Worm (Caenorhabditis elegans) whole organism, early embryonic: ENCODE measurements around the gene F22H10.2.

Experiments used
- B0310.2 ChIP-seq: sonication (generic microtip); optimal IDR thresholded peaks from 2 replicates; lab custom pipeline; 2016; ENCODE audit warnings: mild to moderate bottlenecking, missing genetic modification characterization, missing compliant biosample characterization
- aly-1 ChIP-seq: sonication (generic microtip); optimal IDR thresholded peaks from 2 replicates; lab custom pipeline; 2016; ENCODE audit warnings: missing genetic modification characterization, missing compliant biosample characterization
- ama-1 ChIP-seq: fragments of 150-350 bp; optimal IDR thresholded peaks from 2 replicates; lab custom pipeline; 2014
- ceh-13 ChIP-seq: fragments of 200-800 bp; sonication (Bioruptor generic); optimal IDR thresholded peaks from 2 replicates; lab custom pipeline; 2018; ENCODE audit warnings: mild to moderate bottlenecking, missing genetic modification characterization, missing compliant biosample characterization
- ceh-36 ChIP-seq: sonication (generic microtip); optimal IDR thresholded peaks from 2 replicates; lab custom pipeline; 2016; ENCODE audit warnings: missing genetic modification characterization, inconsistent platforms, missing compliant biosample characterization
- ets-7 ChIP-seq: sonication (generic microtip); optimal IDR thresholded peaks from 2 replicates; lab custom pipeline; 2016; ENCODE audit warnings: missing genotype, missing genetic modification characterization, missing compliant biosample characterization
- flt-1 ChIP-seq: fragments of 200-800 bp; sonication (Bioruptor generic); IDR thresholded peaks from 2 replicates; pipeline ENCODE4 v1.3.6; 2022; ENCODE audit warnings: missing genetic modification characterization, missing compliant biosample characterization
- hmbx-1 ChIP-seq: sonication (generic microtip); optimal IDR thresholded peaks from 2 replicates; lab custom pipeline; 2016; ENCODE audit warnings: mild to moderate bottlenecking, missing genetic modification characterization, missing compliant biosample characterization
- hmg-4 ChIP-seq: fragments of 200-800 bp; sonication (Bioruptor generic); optimal IDR thresholded peaks from 2 replicates; lab custom pipeline; 2018; ENCODE audit warnings: mild to moderate bottlenecking, missing genetic modification characterization, missing compliant biosample characterization
- pes-1 ChIP-seq: fragments of 200-800 bp; sonication (Bioruptor generic); IDR thresholded peaks from 2 replicates; pipeline ENCODE4 v1.3.6; 2022; ENCODE audit warnings: missing genetic modification reagents, missing genetic modification characterization, missing compliant biosample characterization
- scrt-1 ChIP-seq: fragments of 200-800 bp; sonication (Bioruptor generic); IDR thresholded peaks from 2 replicates; pipeline ENCODE4 v1.3.6; 2022; ENCODE audit warnings: missing genetic modification characterization, missing compliant biosample characterization
- tbx-11 ChIP-seq: fragments of 200-800 bp; sonication (Bioruptor generic); IDR thresholded peaks from 2 replicates; pipeline ENCODE4 v1.3.6; 2022; ENCODE audit warnings: missing genetic modification characterization, missing compliant biosample characterization
- tbx-37 ChIP-seq: fragments of 200-800 bp; sonication (Bioruptor generic); conservative IDR thresholded peaks from 2 replicates; pipeline ENCODE4 v1.3.6; 2022; ENCODE audit warnings: missing genetic modification reagents, missing genetic modification characterization, missing compliant biosample characterization
- tra-4 ChIP-seq: sonication (generic microtip); optimal IDR thresholded peaks from 2 replicates; lab custom pipeline; 2017; ENCODE audit warnings: missing genetic modification characterization, missing compliant biosample characterization

DNA sequence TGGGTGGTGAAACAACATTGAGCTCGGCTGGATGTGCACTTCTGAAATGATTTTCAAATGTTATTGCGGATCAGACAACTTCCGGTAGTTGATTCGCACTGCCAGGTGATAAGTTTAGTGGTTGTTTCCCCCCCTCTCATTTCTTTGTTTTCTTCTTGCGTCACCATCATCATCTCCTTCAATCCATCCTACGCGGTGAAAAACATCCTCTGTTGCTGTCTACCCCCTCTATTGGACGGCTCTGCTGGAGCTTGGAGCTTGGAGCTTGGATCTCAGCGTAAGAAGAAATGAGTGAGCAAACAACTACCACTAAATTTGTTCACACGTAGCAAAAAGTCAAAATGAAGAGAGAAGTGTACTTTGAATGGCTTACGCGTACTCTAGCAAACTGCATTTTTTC, 37.7 kb upstream of the F22H10.2 start:
- no peak for TF ChIP-seq ceh-13 (GFP tag; lab: Kevin White, UChicago)
- TF ChIP-seq ama-1 = no peak
- no peak for TF ChIP-seq aly-1 (tag; lab: Kevin White, UChicago)
- no peak for TF ChIP-seq flt-1
- TF ChIP-seq hmbx-1 (tag; lab: Kevin White, UChicago) = no peak
- TF ChIP-seq tbx-37 (GFP tag; lab: Robert Waterston, UW) = no peak
- no peak for TF ChIP-seq tbx-11 (GFP tag; lab: Robert Waterston, UW)
- TF ChIP-seq pes-1 (GFP tag; lab: Robert Waterston, UW) = no peak
- TF ChIP-seq hmg-4 (GFP tag; lab: Kevin White, UChicago) = no peak
- TF ChIP-seq ceh-36 (tag; lab: Kevin White, UChicago) = no peak
- TF ChIP-seq tra-4 (tag; lab: Kevin White, UChicago) = no peak
- TF ChIP-seq scrt-1 (GFP tag; lab: Robert Waterston, UW) = no peak
- no peak for TF ChIP-seq B0310.2 (tag; lab: Kevin White, UChicago)
- TF ChIP-seq ets-7 (tag; lab: Kevin White, UChicago) = no peak
